Fruit fly (Drosophila melanogaster): ENCODE data around the gene CG11178.

- TF ChIP-seq CG8478 (optimal IDR thresholded peaks at IDR 0.05), result no peak
- no peak for TF ChIP-seq CTCF (optimal IDR thresholded peaks at IDR 0.05)
These were observed 20.6 kb downstream of the CG11178 start for dm6 chrX:13625888-13626578.

Measured in S2 (cell line).